Worm (Caenorhabditis elegans) whole organism, L3 larva: ENCODE measurements around the gene F53A9.3.

Experiments used
- ZK546.5 ChIP-seq: sonication (generic microtip); optimal IDR thresholded peaks from 2 replicates; lab custom pipeline; 2017; ENCODE audit warnings: missing biosample characterization, missing genetic modification characterization
- aly-2 ChIP-seq: fragments of 150-350 bp; optimal IDR thresholded peaks from 2 replicates; lab custom pipeline; 2014; ENCODE audit warnings: missing biosample characterization, missing genetic modification characterization
- ama-1 ChIP-seq: fragments of 150-350 bp; optimal IDR thresholded peaks from 2 replicates; lab custom pipeline; 2018
- ceh-16 ChIP-seq: sonication (generic microtip); optimal IDR thresholded peaks from 2 replicates; lab custom pipeline; 2017; ENCODE audit warnings: missing biosample characterization, missing genetic modification characterization
- ceh-9 ChIP-seq: sonication (generic microtip); optimal IDR thresholded peaks from 2 replicates; lab custom pipeline; 2018; ENCODE audit warnings: missing biosample characterization, missing genetic modification characterization
- daf-12 ChIP-seq: fragments of 150-350 bp; optimal IDR thresholded peaks from 2 replicates; lab custom pipeline; 2014; ENCODE audit warnings: missing biosample characterization, missing genetic modification reagents, missing genetic modification characterization
- egl-27 ChIP-seq: sonication (generic microtip); optimal IDR thresholded peaks from 4 replicates; lab custom pipeline; 2017; ENCODE audit warnings: missing biosample characterization, missing genetic modification reagents, missing genetic modification characterization
- elt-1 ChIP-seq: fragments of 150-350 bp; optimal IDR thresholded peaks from 2 replicates; lab custom pipeline; 2014; ENCODE audit warnings: missing biosample characterization, missing genetic modification characterization
- elt-2 ChIP-seq: sonication (generic microtip); optimal IDR thresholded peaks from 2 replicates; lab custom pipeline; 2016; ENCODE audit warnings: missing genetic modification reagents, mild to moderate bottlenecking, missing genetic modification characterization, missing compliant biosample characterization
- elt-3 ChIP-seq, 3 experiments: fragments of 150-350 bp in 1 of 3; sonication (generic microtip) in 2 of 3; optimal IDR thresholded peaks; 2 replicates in 2 of 3; 4 replicates in 1 of 3; lab custom pipeline; 2014 to 2017; ENCODE audit warnings: missing biosample characterization in 3 of 3, missing genetic modification characterization in 3 of 3
- eor-1 ChIP-seq, 2 experiments: fragments of 150-350 bp; optimal IDR thresholded peaks; 2 replicates each; lab custom pipeline; 2014 to 2018; ENCODE audit warnings: missing biosample characterization in 2 of 2, missing genetic modification characterization in 2 of 2
- fkh-10 ChIP-seq: sonication (generic microtip); optimal IDR thresholded peaks from 2 replicates; lab custom pipeline; 2017; ENCODE audit warnings: missing biosample characterization, missing genetic modification reagents, missing genetic modification characterization
- fos-1 ChIP-seq: fragments of 150-350 bp; optimal IDR thresholded peaks from 2 replicates; lab custom pipeline; 2014; ENCODE audit warnings: missing biosample characterization, missing genetic modification characterization
- hmg-11 ChIP-seq: sonication (generic microtip); optimal IDR thresholded peaks from 2 replicates; lab custom pipeline; 2016; ENCODE audit warnings: missing genetic modification characterization, missing compliant biosample characterization
- jun-1 ChIP-seq: fragments of 150-350 bp; optimal IDR thresholded peaks from 2 replicates; lab custom pipeline; 2014; ENCODE audit warnings: missing biosample characterization, missing genetic modification reagents, missing genetic modification characterization
- lin-15B ChIP-seq: fragments of 150-350 bp; optimal IDR thresholded peaks from 2 replicates; lab custom pipeline; 2014; ENCODE audit warnings: missing biosample characterization, missing genetic modification characterization
- lin-39 ChIP-seq: fragments of 150-350 bp; optimal IDR thresholded peaks from 2 replicates; lab custom pipeline; 2018; ENCODE audit warnings: missing biosample characterization, missing genetic modification reagents, missing genetic modification characterization
- lsy-12 ChIP-seq: sonication (generic microtip); optimal IDR thresholded peaks from 2 replicates; lab custom pipeline; 2016; ENCODE audit warnings: mild to moderate bottlenecking, missing genetic modification characterization, missing compliant biosample characterization
- mdl-1 ChIP-seq: fragments of 150-350 bp; optimal IDR thresholded peaks from 2 replicates; lab custom pipeline; 2014; ENCODE audit warnings: missing biosample characterization, missing genetic modification characterization
- mml-1 ChIP-seq: fragments of 150-350 bp; sonication (generic microtip); optimal IDR thresholded peaks from 3 replicates; lab custom pipeline; 2014; ENCODE audit warnings: missing biosample characterization, missing genetic modification characterization
- nfya-1 ChIP-seq: sonication (generic microtip); optimal IDR thresholded peaks from 2 replicates; lab custom pipeline; 2017; ENCODE audit warnings: missing genetic modification characterization, mild to moderate bottlenecking, missing compliant biosample characterization, antibody characterized with exemption, moderate library complexity; ENCODE audit not compliant: insufficient read depth
- nhr-11 ChIP-seq: fragments of 150-350 bp; optimal IDR thresholded peaks from 2 replicates; lab custom pipeline; 2014; ENCODE audit warnings: missing biosample characterization, missing genetic modification characterization
- nhr-23 ChIP-seq: fragments of 150-350 bp; optimal IDR thresholded peaks from 2 replicates; lab custom pipeline; 2014; ENCODE audit warnings: missing biosample characterization, missing genetic modification reagents, missing genetic modification characterization
- nhr-25 ChIP-seq: sonication (generic microtip); optimal IDR thresholded peaks from 2 replicates; lab custom pipeline; 2017; ENCODE audit warnings: missing biosample characterization, missing genetic modification characterization
- nhr-43 ChIP-seq: sonication (generic microtip); optimal IDR thresholded peaks from 2 replicates; lab custom pipeline; 2016; ENCODE audit warnings: mild to moderate bottlenecking, missing genetic modification characterization, missing compliant biosample characterization; ENCODE audit not compliant: poor library complexity, severe bottlenecking
- nhr-67 ChIP-seq: fragments of 150-350 bp; optimal IDR thresholded peaks from 2 replicates; lab custom pipeline; 2014; ENCODE audit warnings: missing biosample characterization, missing genetic modification characterization
- nhr-77 ChIP-seq: fragments of 150-350 bp; optimal IDR thresholded peaks from 2 replicates; lab custom pipeline; 2014; ENCODE audit warnings: missing biosample characterization, missing genetic modification characterization
- pha-4 ChIP-seq: fragments of 150-350 bp; optimal IDR thresholded peaks from 2 replicates; lab custom pipeline; 2014; ENCODE audit warnings: missing biosample characterization, missing genetic modification reagents, missing genetic modification characterization
- pqm-1 ChIP-seq: fragments of 150-350 bp; optimal IDR thresholded peaks from 2 replicates; lab custom pipeline; 2017; ENCODE audit warnings: missing biosample characterization, missing genetic modification characterization, inconsistent platforms
- sea-2 ChIP-seq: fragments of 150-350 bp; sonication (generic microtip); optimal IDR thresholded peaks from 4 replicates; lab custom pipeline; 2014; ENCODE audit warnings: missing biosample characterization, missing genetic modification reagents, missing genetic modification characterization
- snpc-4 ChIP-seq: fragments of 150-350 bp; optimal IDR thresholded peaks from 2 replicates; lab custom pipeline; 2014; ENCODE audit warnings: missing biosample characterization, missing genetic modification characterization
- unc-62 ChIP-seq: fragments of 150-350 bp; sonication (generic microtip); optimal IDR thresholded peaks from 4 replicates; lab custom pipeline; 2014; ENCODE audit warnings: missing biosample characterization, missing genetic modification reagents, missing genetic modification characterization
- zag-1 ChIP-seq: fragments of 150-350 bp; optimal IDR thresholded peaks from 2 replicates; lab custom pipeline; 2014; ENCODE audit warnings: missing biosample characterization, missing genetic modification characterization
- ztf-11 ChIP-seq: fragments of 150-350 bp; optimal IDR thresholded peaks from 2 replicates; lab custom pipeline; 2014; ENCODE audit warnings: missing biosample characterization, missing genetic modification characterization
- ztf-4 ChIP-seq: fragments of 150-350 bp; optimal IDR thresholded peaks from 2 replicates; lab custom pipeline; 2014; ENCODE audit warnings: missing biosample characterization, missing genetic modification characterization

The F53A9.3 gene

ce11 chrX:8739373-8739772 is 31.2 kb downstream of the F53A9.3 start, which contains the start of gene M02D8.2:
M02D8.2 (plus strand) TSS chrX:8739673.
- TF ChIP-seq lin-15B (tag; lab: Kevin White, UChicago) (no peak), eor-1 (tag; optimal IDR thresholded peaks at IDR 0.05; lab: Kevin White, UChicago) (no peak), aly-2 (tag; lab: Kevin White, UChicago) (no peak), snpc-4 (tag; lab: Kevin White, UChicago) (no peak)
- TF ChIP-seq, all 47 proteins: peak for 0

- TF ChIP-seq egl-27 (tag; lab: Kevin White, UChicago) (no peak), lin-39 (no peak), lsy-12 (tag; lab: Kevin White, UChicago) (no peak), mml-1 (tag; lab: Kevin White, UChicago) (no peak), nhr-77 (tag; lab: Kevin White, UChicago) (no peak), unc-62 (no peak), zag-1 (no peak), pha-4 (tag; lab: Kevin White, UChicago) (no peak), lin-15B (tag; lab: Kevin White, UChicago) (no peak)
Observed at ce11 chrX:8741629-8742170, 33.5 kb downstream of the F53A9.3 start.

- TF ChIP-seq ZK546.5 (no peak), lin-15B (tag; lab: Kevin White, UChicago) (no peak), nhr-43 (tag; lab: Kevin White, UChicago) (no peak), nhr-11 (tag; lab: Kevin White, UChicago) (no peak), ceh-16 (tag; lab: Kevin White, UChicago) (no peak), elt-1 (tag; lab: Kevin White, UChicago) (no peak), ztf-4 (no peak), daf-12 (no peak), egl-27 (tag; lab: Kevin White, UChicago) (no peak), aly-2 (tag; lab: Kevin White, UChicago) (no peak)
Observed at ce11 chrX:8742896-8743295, 34.7 kb downstream of the F53A9.3 start, which contains the start of gene M02D8.7. M02D8.7 (minus strand) TSS chrX:8742996.

- no peak for TF ChIP-seq eor-1 (tag; optimal IDR thresholded peaks at IDR 0.05; lab: Kevin White, UChicago)
- no peak for TF ChIP-seq fkh-10
- no peak for TF ChIP-seq nfya-1 (tag; lab: Kevin White, UChicago)
- no peak for TF ChIP-seq pha-4 (tag; lab: Kevin White, UChicago)
- TF ChIP-seq hmg-11 (tag; lab: Kevin White, UChicago) = no peak
- TF ChIP-seq ztf-4 = no peak
- no peak for TF ChIP-seq fos-1
- no peak for TF ChIP-seq mml-1 (tag; lab: Kevin White, UChicago)
- TF ChIP-seq ceh-9 (tag; lab: Kevin White, UChicago) = no peak
- no peak for TF ChIP-seq nhr-43 (tag; lab: Kevin White, UChicago)
- TF ChIP-seq ztf-11 (tag; lab: Kevin White, UChicago) = no peak
- TF ChIP-seq sea-2 = no peak
- no peak for TF ChIP-seq lsy-12 (tag; lab: Kevin White, UChicago)
- no peak for TF ChIP-seq jun-1 (tag; lab: Kevin White, UChicago)
- TF ChIP-seq nhr-77 (tag; lab: Kevin White, UChicago) = no peak
- no peak for TF ChIP-seq daf-12
- TF ChIP-seq nhr-67 (tag; lab: Kevin White, UChicago) = no peak
Observed at ce11 chrX:8744192-8744985, 36.2 kb downstream of the F53A9.3 start.

- TF ChIP-seq lin-39 = no peak
- TF ChIP-seq unc-62 = no peak
- no peak for TF ChIP-seq daf-12
- TF ChIP-seq ceh-16 (tag; lab: Kevin White, UChicago) = no peak
- no peak for TF ChIP-seq aly-2 (tag; lab: Kevin White, UChicago)
- no peak for TF ChIP-seq ZK546.5
Observed at ce11 chrX:8745524-8745923, 37.4 kb downstream of the F53A9.3 start.

ce11 chrX:8750209-8750608 is 42.1 kb downstream of the F53A9.3 start:
- peak; percentile 97 for TF ChIP-seq pqm-1 (tag; lab: Kevin White, UChicago)
- no peak for TF ChIP-seq mdl-1 (tag; lab: Kevin White, UChicago)
- TF ChIP-seq snpc-4 (tag; lab: Kevin White, UChicago) = no peak
- peak; percentile 42 for TF ChIP-seq nhr-43 (tag; lab: Kevin White, UChicago)
- peak; percentile 48 for TF ChIP-seq lin-39
- TF ChIP-seq pha-4 (tag; lab: Kevin White, UChicago) = peak; percentile 74
- no peak for TF ChIP-seq ama-1 (lab: Kevin White, UChicago)
- peak; percentile 52 for TF ChIP-seq nhr-25 (tag; lab: Kevin White, UChicago)
- TF ChIP-seq nfya-1 (tag; lab: Kevin White, UChicago) = no peak
- TF ChIP-seq nhr-23 (tag; lab: Kevin White, UChicago) = peak; percentile 48
- no peak for TF ChIP-seq lin-15B (tag; lab: Kevin White, UChicago)
- peak; percentile 9 to 97 (median 97) for TF ChIP-seq elt-3 (tag; optimal IDR thresholded peaks at IDR 0.05; lab: Kevin White, UChicago)
- no peak for TF ChIP-seq eor-1 (tag; optimal IDR thresholded peaks at IDR 0.05; lab: Kevin White, UChicago)
- TF ChIP-seq jun-1 (tag; lab: Kevin White, UChicago) = peak; percentile 74
- TF ChIP-seq fkh-10 = no peak
- peak; percentile 94 for TF ChIP-seq elt-2
